Worm (Caenorhabditis elegans) whole organism, early embryonic: ENCODE data around the gene npr-25.

Experiments used
- B0310.2 ChIP-seq: sonication (generic microtip); optimal IDR thresholded peaks from 2 replicates; lab custom pipeline; 2016; ENCODE audit warnings: mild to moderate bottlenecking, missing genetic modification characterization, missing compliant biosample characterization
- aly-1 ChIP-seq: sonication (generic microtip); optimal IDR thresholded peaks from 2 replicates; lab custom pipeline; 2016; ENCODE audit warnings: missing genetic modification characterization, missing compliant biosample characterization
- ama-1 ChIP-seq: fragments of 150-350 bp; optimal IDR thresholded peaks from 2 replicates; lab custom pipeline; 2014
- ceh-13 ChIP-seq: fragments of 200-800 bp; sonication (Bioruptor generic); optimal IDR thresholded peaks from 2 replicates; lab custom pipeline; 2018; ENCODE audit warnings: mild to moderate bottlenecking, missing genetic modification characterization, missing compliant biosample characterization
- ceh-36 ChIP-seq: sonication (generic microtip); optimal IDR thresholded peaks from 2 replicates; lab custom pipeline; 2016; ENCODE audit warnings: missing genetic modification characterization, inconsistent platforms, missing compliant biosample characterization
- ets-7 ChIP-seq: sonication (generic microtip); optimal IDR thresholded peaks from 2 replicates; lab custom pipeline; 2016; ENCODE audit warnings: missing genotype, missing genetic modification characterization, missing compliant biosample characterization
- flt-1 ChIP-seq: fragments of 200-800 bp; sonication (Bioruptor generic); IDR thresholded peaks from 2 replicates; pipeline ENCODE4 v1.3.6; 2022; ENCODE audit warnings: missing genetic modification characterization, missing compliant biosample characterization
- hmbx-1 ChIP-seq: sonication (generic microtip); optimal IDR thresholded peaks from 2 replicates; lab custom pipeline; 2016; ENCODE audit warnings: mild to moderate bottlenecking, missing genetic modification characterization, missing compliant biosample characterization
- hnd-1 ChIP-seq: sonication (generic microtip); optimal IDR thresholded peaks from 2 replicates; lab custom pipeline; 2016; ENCODE audit warnings: missing genetic modification characterization, missing compliant biosample characterization
- pes-1 ChIP-seq: fragments of 200-800 bp; sonication (Bioruptor generic); IDR thresholded peaks from 2 replicates; pipeline ENCODE4 v1.3.6; 2022; ENCODE audit warnings: missing genetic modification reagents, missing genetic modification characterization, missing compliant biosample characterization
- scrt-1 ChIP-seq: fragments of 200-800 bp; sonication (Bioruptor generic); IDR thresholded peaks from 2 replicates; pipeline ENCODE4 v1.3.6; 2022; ENCODE audit warnings: missing genetic modification characterization, missing compliant biosample characterization
- sea-1 ChIP-seq: fragments of 200-800 bp; sonication (Bioruptor generic); conservative IDR thresholded peaks from 2 replicates; pipeline ENCODE4 v1.3.6; 2022; ENCODE audit warnings: missing genetic modification characterization, missing compliant biosample characterization
- tbx-11 ChIP-seq: fragments of 200-800 bp; sonication (Bioruptor generic); IDR thresholded peaks from 2 replicates; pipeline ENCODE4 v1.3.6; 2022; ENCODE audit warnings: missing genetic modification characterization, missing compliant biosample characterization
- tbx-37 ChIP-seq: fragments of 200-800 bp; sonication (Bioruptor generic); conservative IDR thresholded peaks from 2 replicates; pipeline ENCODE4 v1.3.6; 2022; ENCODE audit warnings: missing genetic modification reagents, missing genetic modification characterization, missing compliant biosample characterization

- no peak for TF ChIP-seq pes-1
- no peak for TF ChIP-seq ama-1
- TF ChIP-seq flt-1 (GFP tag; lab: Robert Waterston, UW) = no peak
- TF ChIP-seq sea-1 = no peak
- no peak for TF ChIP-seq tbx-37 (GFP tag; lab: Robert Waterston, UW)
- no peak for TF ChIP-seq tbx-11 (GFP tag; lab: Robert Waterston, UW)
- TF ChIP-seq B0310.2 = no peak
- TF ChIP-seq hnd-1 (tag; lab: Kevin White, UChicago) = no peak
- TF ChIP-seq ceh-36 (tag; lab: Kevin White, UChicago) = no peak
- no peak for TF ChIP-seq aly-1 (tag; lab: Kevin White, UChicago)
- no peak for TF ChIP-seq hmbx-1
- TF ChIP-seq ceh-13 (GFP tag; lab: Kevin White, UChicago) = no peak
- TF ChIP-seq ets-7 (tag; lab: Kevin White, UChicago) = no peak
- no peak for TF ChIP-seq scrt-1 (GFP tag; lab: Robert Waterston, UW)
These were observed 45.8 kb upstream of the npr-25 start, which contains the start of gene nas-17 for ce11 chrV:11398616-11399015.
